Worm (Caenorhabditis elegans) whole organism, mixed stage, embryonic: ENCODE measurements around the gene C45B11.8.

Source experiments
- M03D4.4 ChIP-seq: sonication (generic microtip); optimal IDR thresholded peaks from 2 replicates; lab custom pipeline; 2017; ENCODE audit warnings: mild to moderate bottlenecking, missing genetic modification characterization, missing compliant biosample characterization
- bed-3 ChIP-seq: fragments of 200-800 bp; sonication (Bioruptor generic); optimal IDR thresholded peaks from 3 replicates; lab custom pipeline; 2018; ENCODE audit warnings: mild to moderate bottlenecking, missing genetic modification characterization, moderate library complexity, missing compliant biosample characterization
- blmp-1 ChIP-seq: fragments of 150-350 bp; optimal IDR thresholded peaks from 2 replicates; lab custom pipeline; 2014; ENCODE audit warnings: missing biosample characterization, missing genetic modification characterization
- ceh-39 ChIP-seq: fragments of 150-350 bp; optimal IDR thresholded peaks from 2 replicates; lab custom pipeline; 2014; ENCODE audit warnings: missing biosample characterization, missing genetic modification characterization
- ceh-43 ChIP-seq: fragments of 200-800 bp; sonication (Bioruptor generic); optimal IDR thresholded peaks from 2 replicates; lab custom pipeline; 2018; ENCODE audit warnings: mild to moderate bottlenecking, missing genetic modification characterization, moderate library complexity, missing compliant biosample characterization
- ceh-83 ChIP-seq: fragments of 200-800 bp; sonication (Bioruptor generic); optimal IDR thresholded peaks from 2 replicates; lab custom pipeline; 2018; ENCODE audit warnings: mild to moderate bottlenecking, missing genetic modification characterization, missing compliant biosample characterization
- ces-1 ChIP-seq: fragments of 150-350 bp; optimal IDR thresholded peaks from 2 replicates; lab custom pipeline; 2014; ENCODE audit warnings: missing biosample characterization, missing genetic modification reagents, missing genetic modification characterization
- cnd-1 ChIP-seq: fragments of 200-800 bp; sonication (Bioruptor generic); optimal IDR thresholded peaks from 2 replicates; lab custom pipeline; 2018; ENCODE audit warnings: mild to moderate bottlenecking, missing genetic modification characterization, missing compliant biosample characterization
- drap-1 ChIP-seq: fragments of 200-800 bp; sonication (Bioruptor generic); optimal IDR thresholded peaks from 3 replicates; lab custom pipeline; 2018; ENCODE audit warnings: mild to moderate bottlenecking, missing genetic modification characterization, missing compliant biosample characterization
- elt-1 ChIP-seq: sonication (generic microtip); optimal IDR thresholded peaks from 2 replicates; lab custom pipeline; 2017; ENCODE audit warnings: missing genetic modification characterization, mild to moderate bottlenecking, missing compliant biosample characterization, antibody characterized with exemption, moderate library complexity, borderline replicate concordance; ENCODE audit not compliant: insufficient read depth
- elt-3 ChIP-seq: fragments of 150-350 bp; optimal IDR thresholded peaks from 2 replicates; lab custom pipeline; 2014; ENCODE audit warnings: missing biosample characterization, missing genetic modification characterization
- flh-1 ChIP-seq: fragments of 200-800 bp; sonication (Bioruptor generic); optimal IDR thresholded peaks from 2 replicates; lab custom pipeline; 2018; ENCODE audit warnings: mild to moderate bottlenecking, missing genetic modification characterization, moderate library complexity, missing compliant biosample characterization
- ham-2 ChIP-seq: fragments of 200-800 bp; sonication (Bioruptor generic); optimal IDR thresholded peaks from 2 replicates; lab custom pipeline; 2018; ENCODE audit warnings: mild to moderate bottlenecking, missing genetic modification characterization, missing compliant biosample characterization
- hlh-1 ChIP-seq: fragments of 150-350 bp; optimal IDR thresholded peaks from 2 replicates; lab custom pipeline; 2014; ENCODE audit warnings: missing biosample characterization, missing genetic modification reagents, missing genetic modification characterization
- lin-13 ChIP-seq: fragments of 150-350 bp; optimal IDR thresholded peaks from 2 replicates; lab custom pipeline; 2014; ENCODE audit warnings: missing biosample characterization, missing genetic modification characterization
- lin-32 ChIP-seq: fragments of 200-800 bp; sonication (Bioruptor generic); optimal IDR thresholded peaks from 2 replicates; lab custom pipeline; 2018; ENCODE audit warnings: mild to moderate bottlenecking, missing genetic modification characterization, missing compliant biosample characterization
- lsy-2 ChIP-seq: fragments of 150-350 bp; optimal IDR thresholded peaks from 2 replicates; lab custom pipeline; 2014; ENCODE audit warnings: missing biosample characterization, missing genetic modification characterization
- mab-5 ChIP-seq: fragments of 150-350 bp; optimal IDR thresholded peaks from 2 replicates; lab custom pipeline; 2014; ENCODE audit warnings: missing biosample characterization, missing genetic modification characterization
- mep-1 ChIP-seq: fragments of 150-350 bp; optimal IDR thresholded peaks from 2 replicates; lab custom pipeline; 2017; ENCODE audit warnings: missing biosample characterization, missing genetic modification reagents, missing genetic modification characterization, inconsistent platforms
- mls-2 ChIP-seq: sonication (generic microtip); optimal IDR thresholded peaks from 2 replicates; lab custom pipeline; 2016; ENCODE audit warnings: mild to moderate bottlenecking, missing genetic modification characterization, moderate library complexity, missing compliant biosample characterization
- nhr-12 ChIP-seq: fragments of 150-350 bp; optimal IDR thresholded peaks from 2 replicates; lab custom pipeline; 2014; ENCODE audit warnings: missing biosample characterization, missing genetic modification characterization
- nhr-2 ChIP-seq: fragments of 150-350 bp; optimal IDR thresholded peaks from 2 replicates; lab custom pipeline; 2014; ENCODE audit warnings: missing biosample characterization, missing genetic modification characterization
- nhr-237 ChIP-seq: fragments of 150-350 bp; optimal IDR thresholded peaks from 2 replicates; lab custom pipeline; 2014; ENCODE audit warnings: missing biosample characterization, missing genetic modification characterization
- nhr-28 ChIP-seq: fragments of 150-350 bp; optimal IDR thresholded peaks from 2 replicates; lab custom pipeline; 2014; ENCODE audit warnings: missing biosample characterization, missing genetic modification characterization
- nhr-76 ChIP-seq: sonication (generic microtip); optimal IDR thresholded peaks from 2 replicates; lab custom pipeline; 2017; ENCODE audit warnings: missing biosample characterization, missing genetic modification characterization
- pha-4 ChIP-seq: fragments of 150-350 bp; optimal IDR thresholded peaks from 2 replicates; lab custom pipeline; 2018; ENCODE audit warnings: missing biosample characterization, missing genetic modification reagents, missing genetic modification characterization
- sem-2 ChIP-seq: fragments of 200-800 bp; sonication (Bioruptor generic); optimal IDR thresholded peaks from 2 replicates; lab custom pipeline; 2018; ENCODE audit warnings: mild to moderate bottlenecking, missing genetic modification characterization, missing compliant biosample characterization
- snpc-4 ChIP-seq: fragments of 150-350 bp; optimal IDR thresholded peaks from 2 replicates; lab custom pipeline; 2014; ENCODE audit warnings: missing biosample characterization, missing genetic modification characterization
- sptf-1 ChIP-seq: sonication (generic microtip); optimal IDR thresholded peaks from 2 replicates; lab custom pipeline; 2017; ENCODE audit warnings: mild to moderate bottlenecking, missing genetic modification characterization, moderate library complexity, missing compliant biosample characterization
- tbx-8 ChIP-seq: fragments of 200-800 bp; sonication (Bioruptor generic); optimal IDR thresholded peaks from 2 replicates; lab custom pipeline; 2018; ENCODE audit warnings: mild to moderate bottlenecking, missing genetic modification characterization, moderate library complexity, missing compliant biosample characterization
- unc-120 ChIP-seq: sonication (generic microtip); optimal IDR thresholded peaks from 2 replicates; lab custom pipeline; 2017; ENCODE audit warnings: missing genetic modification characterization, missing compliant biosample characterization; ENCODE audit not compliant: poor library complexity, severe bottlenecking
- unc-39 ChIP-seq: fragments of 150-350 bp; optimal IDR thresholded peaks from 2 replicates; lab custom pipeline; 2014; ENCODE audit warnings: missing biosample characterization, missing genetic modification characterization
- unc-62 ChIP-seq: fragments of 150-350 bp; optimal IDR thresholded peaks from 2 replicates; lab custom pipeline; 2014; ENCODE audit warnings: missing biosample characterization, missing genetic modification reagents, missing genetic modification characterization
- zip-8 ChIP-seq: fragments of 150-350 bp; optimal IDR thresholded peaks from 2 replicates; lab custom pipeline; 2014; ENCODE audit warnings: missing biosample characterization, missing genetic modification characterization
- ztf-11 ChIP-seq: fragments of 150-350 bp; optimal IDR thresholded peaks from 2 replicates; lab custom pipeline; 2014; ENCODE audit warnings: missing biosample characterization, missing genetic modification characterization

C45B11.8 gene

ce11 chrV:11030675-11031074 is 9.9 kb upstream of the C45B11.8 start:
- TF ChIP-seq nhr-237 (tag; lab: Kevin White, UChicago) (no peak), bed-3 (GFP tag; lab: Kevin White, UChicago) (no peak), mep-1 (no peak), ces-1 (no peak), mab-5 (tag; lab: Kevin White, UChicago) (no peak), ceh-83 (no peak), nhr-28 (tag; lab: Kevin White, UChicago) (no peak), ceh-43 (GFP tag; lab: Kevin White, UChicago) (no peak), drap-1 (GFP tag; lab: Kevin White, UChicago) (no peak), unc-39 (no peak), tbx-8 (GFP tag; lab: Kevin White, UChicago) (no peak)

- TF ChIP-seq elt-3 = no peak
- no peak for TF ChIP-seq flh-1
- TF ChIP-seq drap-1 (GFP tag; lab: Kevin White, UChicago) = no peak
- no peak for TF ChIP-seq zip-8 (tag; lab: Kevin White, UChicago)
- TF ChIP-seq unc-62 (GFP tag; lab: Kevin White, UChicago) = no peak
- TF ChIP-seq sptf-1 (tag; lab: Kevin White, UChicago) = no peak
- TF ChIP-seq lin-32 = no peak
- no peak for TF ChIP-seq lsy-2
- no peak for TF ChIP-seq pha-4
- no peak for TF ChIP-seq blmp-1
- TF ChIP-seq ztf-11 = no peak
- no peak for TF ChIP-seq unc-39
- no peak for TF ChIP-seq mls-2 (tag; lab: Kevin White, UChicago)
- no peak for TF ChIP-seq M03D4.4 (tag; lab: Kevin White, UChicago)
- no peak for TF ChIP-seq unc-120
- TF ChIP-seq hlh-1 (tag; lab: Kevin White, UChicago) = no peak
- TF ChIP-seq ceh-39 (tag; lab: Kevin White, UChicago) = no peak
- no peak for TF ChIP-seq ces-1
- no peak for TF ChIP-seq nhr-28 (tag; lab: Kevin White, UChicago)
- no peak for TF ChIP-seq mep-1
These were observed 7.3 kb upstream of the C45B11.8 start for ce11 chrV:11033241-11033640.

- TF ChIP-seq hlh-1 (tag; lab: Kevin White, UChicago) = peak; percentile 6
- TF ChIP-seq unc-120 = peak; percentile 50
- no peak for TF ChIP-seq zip-8 (tag; lab: Kevin White, UChicago)
- peak; percentile 3 for TF ChIP-seq ces-1
- peak; percentile 97 for TF ChIP-seq unc-62 (GFP tag; lab: Kevin White, UChicago)
- TF ChIP-seq elt-3 = no peak
These were observed 5.8 kb upstream of the C45B11.8 start, which contains the start of gene pptr-2 for ce11 chrV:11034748-11035147. Gene pptr-2, minus strand, starts transcription at chrV:11034931.

- no peak for TF ChIP-seq blmp-1
- TF ChIP-seq drap-1 (GFP tag; lab: Kevin White, UChicago) = peak; percentile 64
- no peak for TF ChIP-seq pha-4
- peak; percentile 93 for TF ChIP-seq ces-1
- no peak for TF ChIP-seq flh-1
- no peak for TF ChIP-seq ceh-43 (GFP tag; lab: Kevin White, UChicago)
- TF ChIP-seq snpc-4 (tag; lab: Kevin White, UChicago) = no peak
- no peak for TF ChIP-seq unc-39
- TF ChIP-seq nhr-76 (tag; lab: Kevin White, UChicago) = no peak
- peak; percentile 61 for TF ChIP-seq unc-62 (GFP tag; lab: Kevin White, UChicago)
- no peak for TF ChIP-seq nhr-28 (tag; lab: Kevin White, UChicago)
- TF ChIP-seq ceh-39 (tag; lab: Kevin White, UChicago) = peak; percentile 73
- peak; percentile 76 for TF ChIP-seq cnd-1 (tag; lab: Kevin White, UChicago)
- peak; percentile 71 for TF ChIP-seq lsy-2
- TF ChIP-seq sptf-1 (tag; lab: Kevin White, UChicago) = peak; percentile 87
- TF ChIP-seq nhr-12 (tag; lab: Kevin White, UChicago) = no peak
- TF ChIP-seq elt-1 = no peak
- TF ChIP-seq lin-13 (tag; lab: Kevin White, UChicago) = peak; percentile 15
- TF ChIP-seq mab-5 (tag; lab: Kevin White, UChicago) = no peak
- TF ChIP-seq ztf-11 = no peak
- TF ChIP-seq mls-2 (tag; lab: Kevin White, UChicago) = peak; percentile 82
- no peak for TF ChIP-seq M03D4.4 (tag; lab: Kevin White, UChicago)
- peak; percentile 67 for TF ChIP-seq mep-1
- TF ChIP-seq ham-2 (GFP tag; lab: Kevin White, UChicago) = no peak
- no peak for TF ChIP-seq hlh-1 (tag; lab: Kevin White, UChicago)
- no peak for TF ChIP-seq elt-3
- TF ChIP-seq tbx-8 (GFP tag; lab: Kevin White, UChicago) = no peak
- TF ChIP-seq ceh-83 = peak; percentile 77
- TF ChIP-seq lin-32 = peak; percentile 62
- TF ChIP-seq sem-2 (GFP tag; lab: Kevin White, UChicago) = peak; percentile 13
- no peak for TF ChIP-seq bed-3 (GFP tag; lab: Kevin White, UChicago)
- peak; percentile 58 for TF ChIP-seq nhr-2
- peak; percentile 94 for TF ChIP-seq nhr-237 (tag; lab: Kevin White, UChicago)
- no peak for TF ChIP-seq zip-8 (tag; lab: Kevin White, UChicago)
- TF ChIP-seq unc-120 = no peak
These were observed 1.1 kb upstream of the C45B11.8 start, which contains the start of gene pak-2 for ce11 chrV:11039379-11039954. Gene pak-2, minus strand, starts transcription at chrV:11039429.
